Worm (Caenorhabditis elegans) whole organism, L2 larva: Measurements from ENCODE around the gene rskd-1.

Experiments used
- ama-1 ChIP-seq: fragments of 150-350 bp; optimal IDR thresholded peaks from 2 replicates; lab custom pipeline; 2018; ENCODE audit warnings: inconsistent platforms
- ceh-16 ChIP-seq: fragments of 150-350 bp; optimal IDR thresholded peaks from 2 replicates; lab custom pipeline; 2014; ENCODE audit warnings: missing biosample characterization, missing genetic modification characterization
- ceh-82 ChIP-seq: fragments of 150-350 bp; optimal IDR thresholded peaks from 2 replicates; lab custom pipeline; 2014; ENCODE audit warnings: missing biosample characterization, missing genetic modification characterization
- fos-1 ChIP-seq: fragments of 150-350 bp; optimal IDR thresholded peaks from 2 replicates; lab custom pipeline; 2014; ENCODE audit warnings: missing biosample characterization, missing genetic modification characterization
- mab-5 ChIP-seq: fragments of 150-350 bp; optimal IDR thresholded peaks from 2 replicates; lab custom pipeline; 2014; ENCODE audit warnings: missing biosample characterization, missing genetic modification characterization
- nhr-12 ChIP-seq: fragments of 150-350 bp; optimal IDR thresholded peaks from 2 replicates; lab custom pipeline; 2014; ENCODE audit warnings: missing biosample characterization, missing genetic modification characterization
- nhr-25 ChIP-seq: fragments of 150-350 bp; sonication (generic microtip); optimal IDR thresholded peaks from 3 replicates; lab custom pipeline; 2014; ENCODE audit warnings: missing biosample characterization, missing genetic modification characterization
- nhr-6 ChIP-seq: fragments of 150-350 bp; optimal IDR thresholded peaks from 2 replicates; lab custom pipeline; 2014; ENCODE audit warnings: missing biosample characterization, missing genetic modification characterization
- skn-1 ChIP-seq: sonication (generic microtip); optimal IDR thresholded peaks from 2 replicates; lab custom pipeline; 2017; ENCODE audit warnings: missing biosample characterization, missing genetic modification characterization
- unc-39 ChIP-seq: fragments of 150-350 bp; optimal IDR thresholded peaks from 2 replicates; lab custom pipeline; 2014; ENCODE audit warnings: missing biosample characterization, missing genetic modification characterization
- unc-55 ChIP-seq: fragments of 150-350 bp; sonication (generic microtip); optimal IDR thresholded peaks from 3 replicates; lab custom pipeline; 2014; ENCODE audit warnings: missing biosample characterization, missing genetic modification reagents, missing genetic modification characterization
- unc-62 ChIP-seq: fragments of 150-350 bp; optimal IDR thresholded peaks from 2 replicates; lab custom pipeline; 2014; ENCODE audit warnings: missing biosample characterization, missing genetic modification reagents, missing genetic modification characterization
- zag-1 ChIP-seq: fragments of 150-350 bp; optimal IDR thresholded peaks from 2 replicates; lab custom pipeline; 2014; ENCODE audit warnings: missing biosample characterization, missing genetic modification characterization
- ztf-11 ChIP-seq: sonication (generic microtip); optimal IDR thresholded peaks from 2 replicates; lab custom pipeline; 2017; ENCODE audit warnings: missing biosample characterization, missing genetic modification characterization

ce11 chrV:12299244-12299766 lies 10.9 kb upstream of the rskd-1 start:
- TF ChIP-seq ama-1 (lab: Kevin White, UChicago): no peak
- no peak for TF ChIP-seq unc-62 (GFP tag; lab: Kevin White, UChicago)
- no peak for TF ChIP-seq unc-55 (GFP tag; lab: Kevin White, UChicago)
- TF ChIP-seq mab-5 (tag; lab: Kevin White, UChicago): no peak
- TF ChIP-seq ceh-16 (tag; lab: Kevin White, UChicago): no peak
- no peak for TF ChIP-seq nhr-25 (tag; lab: Kevin White, UChicago)
- TF ChIP-seq fos-1: no peak
- TF ChIP-seq nhr-12 (tag; lab: Kevin White, UChicago): no peak
- TF ChIP-seq skn-1 (tag; lab: Kevin White, UChicago): no peak
- TF ChIP-seq ceh-82 (tag; lab: Kevin White, UChicago): no peak
- TF ChIP-seq nhr-6 (tag; lab: Kevin White, UChicago): no peak
- no peak for TF ChIP-seq zag-1
- no peak for TF ChIP-seq unc-39
- TF ChIP-seq ztf-11: no peak
